Worm (Caenorhabditis elegans): ENCODE results near the gene lips-10.

The lips-10 gene

ce11 chrII:8442176-8442575 is 3.2 kb downstream of the lips-10 start:
- no peak for TF ChIP-seq mab-5 (tag; optimal IDR thresholded peaks at IDR 0.05)
- no peak for TF ChIP-seq M03D4.4 (tag; optimal IDR thresholded peaks at IDR 0.05)
- TF ChIP-seq tbx-8 (GFP tag; optimal IDR thresholded peaks at IDR 0.05) = no peak
- TF ChIP-seq sem-2 (GFP tag; optimal IDR thresholded peaks at IDR 0.05) = no peak
- peak; percentile 47 for TF ChIP-seq nhr-237 (tag; optimal IDR thresholded peaks at IDR 0.05)
- TF ChIP-seq nhr-76 (tag; optimal IDR thresholded peaks at IDR 0.05) = no peak
- peak; percentile 33 for TF ChIP-seq ham-2 (GFP tag; optimal IDR thresholded peaks at IDR 0.05)
- no peak for TF ChIP-seq bed-3 (GFP tag; optimal IDR thresholded peaks at IDR 0.05)
- TF ChIP-seq zip-8 (tag; optimal IDR thresholded peaks at IDR 0.05) = no peak
- TF ChIP-seq lin-13 (tag; optimal IDR thresholded peaks at IDR 0.05) = peak; percentile 34
- TF ChIP-seq drap-1 (GFP tag; optimal IDR thresholded peaks at IDR 0.05) = no peak
- TF ChIP-seq elt-3 (tag; optimal IDR thresholded peaks at IDR 0.05) = no peak
- no peak for TF ChIP-seq nhr-28 (tag; optimal IDR thresholded peaks at IDR 0.05)
- no peak for TF ChIP-seq flh-1 (GFP tag; optimal IDR thresholded peaks at IDR 0.05)
- TF ChIP-seq blmp-1 (tag; optimal IDR thresholded peaks at IDR 0.05) = no peak
- no peak for TF ChIP-seq elt-1 (tag; optimal IDR thresholded peaks at IDR 0.05; ENCODE audit: borderline replicate concordance, insufficient read depth)
- TF ChIP-seq ceh-39 (tag; optimal IDR thresholded peaks at IDR 0.05) = no peak
- peak; percentile 4 for TF ChIP-seq ces-1 (GFP tag; optimal IDR thresholded peaks at IDR 0.05)
- no peak for TF ChIP-seq ceh-83 (GFP tag; optimal IDR thresholded peaks at IDR 0.05)
- no peak for TF ChIP-seq ceh-43 (GFP tag; optimal IDR thresholded peaks at IDR 0.05)
- TF ChIP-seq cnd-1 (tag; optimal IDR thresholded peaks at IDR 0.05) = no peak
- no peak for TF ChIP-seq unc-39 (tag; optimal IDR thresholded peaks at IDR 0.05)
- TF ChIP-seq pha-4 (tag; optimal IDR thresholded peaks at IDR 0.05) = no peak
- no peak for TF ChIP-seq snpc-4 (tag; optimal IDR thresholded peaks at IDR 0.05)
- peak; percentile 78 for TF ChIP-seq unc-120 (tag; optimal IDR thresholded peaks at IDR 0.05; ENCODE audit: poor library complexity, severe bottlenecking)
- TF ChIP-seq sptf-1 (tag; optimal IDR thresholded peaks at IDR 0.05) = no peak
- TF ChIP-seq mep-1 (tag; optimal IDR thresholded peaks at IDR 0.05) = peak; percentile 73
- TF ChIP-seq mls-2 (tag; optimal IDR thresholded peaks at IDR 0.05) = no peak
- no peak for TF ChIP-seq nhr-12 (tag; optimal IDR thresholded peaks at IDR 0.05)
- no peak for TF ChIP-seq ztf-11 (tag; optimal IDR thresholded peaks at IDR 0.05)
- peak; percentile 92 for TF ChIP-seq lsy-2 (tag; optimal IDR thresholded peaks at IDR 0.05)
- TF ChIP-seq hlh-1 (tag; optimal IDR thresholded peaks at IDR 0.05) = peak; percentile 3
- TF ChIP-seq nhr-2 (tag; optimal IDR thresholded peaks at IDR 0.05) = no peak
- TF ChIP-seq unc-62 (GFP tag; optimal IDR thresholded peaks at IDR 0.05) = no peak
- TF ChIP-seq lin-32 (GFP tag; optimal IDR thresholded peaks at IDR 0.05) = peak; percentile 17

ce11 chrII:8442717-8443223 is 3.8 kb downstream of the lips-10 start, which contains the start of gene eif-3.G:
Gene eif-3.G (plus strand): TSS chrII:8442767.
- TF ChIP-seq blmp-1 (tag; optimal IDR thresholded peaks at IDR 0.05) (no peak), M03D4.4 (tag; optimal IDR thresholded peaks at IDR 0.05) (no peak), ceh-39 (tag; optimal IDR thresholded peaks at IDR 0.05) (no peak), lin-13 (tag; optimal IDR thresholded peaks at IDR 0.05) (no peak), ham-2 (GFP tag; optimal IDR thresholded peaks at IDR 0.05) (no peak), nhr-237 (tag; optimal IDR thresholded peaks at IDR 0.05) (no peak), ceh-43 (GFP tag; optimal IDR thresholded peaks at IDR 0.05) (no peak), pha-4 (tag; optimal IDR thresholded peaks at IDR 0.05) (no peak)

ce11 chrII:8444007-8444406 is 5.0 kb downstream of the lips-10 start, which contains the start of gene evl-20:
Gene evl-20 (plus strand): TSS chrII:8444307.
- TF ChIP-seq ceh-83 (GFP tag; optimal IDR thresholded peaks at IDR 0.05) = no peak

ce11 chrII:8446731-8447130 is 7.8 kb downstream of the lips-10 start, which contains the start of gene cut-3:
Gene cut-3 (minus strand): TSS chrII:8446831.
- no peak for TF ChIP-seq elt-3 (tag; optimal IDR thresholded peaks at IDR 0.05)
- no peak for TF ChIP-seq lin-13 (tag; optimal IDR thresholded peaks at IDR 0.05)
- TF ChIP-seq bed-3 (GFP tag; optimal IDR thresholded peaks at IDR 0.05) = no peak
- no peak for TF ChIP-seq snpc-4 (tag; optimal IDR thresholded peaks at IDR 0.05)
- no peak for TF ChIP-seq unc-39 (tag; optimal IDR thresholded peaks at IDR 0.05)
- TF ChIP-seq zip-8 (tag; optimal IDR thresholded peaks at IDR 0.05) = no peak
- TF ChIP-seq mab-5 (tag; optimal IDR thresholded peaks at IDR 0.05) = no peak
